Worm (Caenorhabditis elegans): ENCODE measurements around the gene str-250.

The str-250 gene

DNA sequence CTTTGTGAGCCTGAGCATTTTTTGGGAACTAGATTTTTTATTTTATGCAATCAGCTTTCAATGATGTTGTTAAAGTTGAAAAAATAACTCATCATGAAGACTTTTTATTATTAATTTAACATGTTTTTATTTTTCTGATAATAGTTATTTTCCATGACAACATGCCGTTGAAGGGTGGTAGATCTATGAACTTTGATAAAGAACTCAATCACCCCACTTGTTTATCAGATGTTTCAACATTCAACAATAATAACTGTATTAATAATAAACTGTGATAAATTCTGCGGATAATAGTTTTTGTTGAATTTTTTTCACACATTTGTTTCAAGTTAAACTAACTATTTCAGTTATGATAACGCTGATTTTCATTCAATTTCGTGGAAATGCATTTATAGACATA is 27.0 kb upstream of the str-250 start:
- TF ChIP-seq nhr-129 (tag; optimal IDR thresholded peaks at IDR 0.05): no peak
- TF ChIP-seq nhr-21 (tag; optimal IDR thresholded peaks at IDR 0.05): peak; percentile 12
- TF ChIP-seq sma-9 (GFP tag; optimal IDR thresholded peaks at IDR 0.05): peak; percentile 1
- no peak for TF ChIP-seq sma-9 (tag; optimal IDR thresholded peaks at IDR 0.05)

DNA sequence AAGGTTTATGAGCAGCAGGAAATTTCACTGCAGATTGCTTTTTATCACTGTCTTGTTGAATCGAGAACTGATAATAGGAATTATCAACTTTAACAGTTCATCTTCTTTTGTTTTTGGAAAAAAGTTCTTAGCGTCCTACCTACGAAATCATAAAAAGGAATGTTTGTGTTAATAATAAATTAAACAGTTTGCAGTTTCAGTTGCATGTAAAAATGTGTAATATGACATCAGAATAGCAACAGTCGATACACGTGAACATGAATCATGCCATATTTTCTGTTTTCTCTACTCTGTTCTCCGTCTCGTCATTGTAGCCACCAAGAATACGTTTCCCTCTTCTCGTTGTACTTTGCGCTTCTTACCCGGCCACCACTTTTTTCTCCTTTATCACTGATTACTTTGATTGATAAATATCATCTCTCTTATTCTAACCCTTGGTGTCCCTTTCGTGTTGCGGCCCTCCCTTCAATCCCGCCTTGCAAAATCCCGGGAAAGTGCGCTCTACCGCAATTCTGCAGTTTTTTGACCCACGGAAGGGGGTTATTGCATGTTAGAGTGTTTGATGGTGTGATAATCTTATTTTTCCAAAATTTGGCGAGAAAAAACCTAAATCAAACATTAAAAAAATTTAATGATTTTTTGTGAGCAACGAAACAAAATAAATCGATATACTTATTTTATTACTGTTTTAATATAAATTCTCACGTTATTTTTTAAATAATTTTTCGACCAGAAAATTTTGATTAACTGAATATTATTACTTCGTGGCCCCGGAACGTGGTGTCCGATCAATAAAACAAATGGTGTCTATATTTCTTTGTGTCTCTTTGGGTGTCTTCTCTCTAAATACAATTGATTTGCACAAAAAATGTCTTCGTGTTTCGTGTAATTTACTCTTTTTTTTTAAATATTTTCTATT is 25.7 kb upstream of the str-250 start, which contains the start of gene sptl-3:
Gene sptl-3 (plus strand): TSS at position 869 of the 919 bp plus-strand sequence.
- TF ChIP-seq F13H6.1 (tag; optimal IDR thresholded peaks at IDR 0.05): peak; percentile 49
- TF ChIP-seq nhr-23 (tag; optimal IDR thresholded peaks at IDR 0.05): no peak
- no peak for TF ChIP-seq aly-2 (tag; optimal IDR thresholded peaks at IDR 0.05)
- TF ChIP-seq C34F6.9 (tag; optimal IDR thresholded peaks at IDR 0.05): peak; percentile 21
- no peak for TF ChIP-seq nhr-10 (tag; optimal IDR thresholded peaks at IDR 0.05)
- no peak for TF ChIP-seq elt-1 (tag; optimal IDR thresholded peaks at IDR 0.05)
- TF ChIP-seq nhr-237 (tag; optimal IDR thresholded peaks at IDR 0.05): no peak
- no peak for TF ChIP-seq elt-3 (tag; optimal IDR thresholded peaks at IDR 0.05)
- peak; percentile 74 for TF ChIP-seq crh-2 (tag; optimal IDR thresholded peaks at IDR 0.05)
- peak in 1 of 2 experiments; percentile 1 for TF ChIP-seq lsy-2 (tag; optimal IDR thresholded peaks at IDR 0.05)
- no peak for TF ChIP-seq nhr-77 (tag; optimal IDR thresholded peaks at IDR 0.05)
- TF ChIP-seq skn-1 (tag; optimal IDR thresholded peaks at IDR 0.05): no peak
- TF ChIP-seq snpc-4 (tag; optimal IDR thresholded peaks at IDR 0.05): no peak
- no peak for TF ChIP-seq ceh-16 (tag; optimal IDR thresholded peaks at IDR 0.05)
- TF ChIP-seq R02D3.7 (tag; optimal IDR thresholded peaks at IDR 0.05): no peak
- TF ChIP-seq ztf-4 (tag; optimal IDR thresholded peaks at IDR 0.05): peak; percentile 13
- TF ChIP-seq blmp-1 (tag; optimal IDR thresholded peaks at IDR 0.05; ENCODE audit: insufficient read depth): peak; percentile 58
- no peak for TF ChIP-seq lin-39 (tag; optimal IDR thresholded peaks at IDR 0.05)
- TF ChIP-seq peb-1 (tag; optimal IDR thresholded peaks at IDR 0.05): no peak
- TF ChIP-seq dmd-4 (tag; optimal IDR thresholded peaks at IDR 0.05): no peak
- TF ChIP-seq egl-27 (tag; optimal IDR thresholded peaks at IDR 0.05): no peak
- TF ChIP-seq nhr-25 (tag; optimal IDR thresholded peaks at IDR 0.05): peak; percentile 53
- TF ChIP-seq sma-3 (GFP tag; optimal IDR thresholded peaks at IDR 0.05): peak; percentile 58
- peak in 1 of 2 experiments; percentile 5 for TF ChIP-seq mdl-1 (tag; optimal IDR thresholded peaks at IDR 0.05)
- TF ChIP-seq nhr-6 (tag; optimal IDR thresholded peaks at IDR 0.05): no peak
- no peak for TF ChIP-seq ztf-1 (GFP tag; conservative IDR thresholded peaks at IDR 0.05)
- TF ChIP-seq sma-9 (GFP tag; optimal IDR thresholded peaks at IDR 0.05): peak; percentile 71
- TF ChIP-seq sma-9 (tag; optimal IDR thresholded peaks at IDR 0.05): no peak
- TF ChIP-seq nhr-21 (tag; optimal IDR thresholded peaks at IDR 0.05): peak; percentile 73
- TF ChIP-seq nhr-12 (tag; optimal IDR thresholded peaks at IDR 0.05): no peak
- no peak for TF ChIP-seq ama-1 (optimal IDR thresholded peaks at IDR 0.05)
- TF ChIP-seq lin-11 (tag; optimal IDR thresholded peaks at IDR 0.05): no peak
- no peak for TF ChIP-seq ZK546.5 (tag; optimal IDR thresholded peaks at IDR 0.05)
- TF ChIP-seq mab-5 (tag; optimal IDR thresholded peaks at IDR 0.05): no peak
- peak; percentile 53 for TF ChIP-seq nhr-129 (tag; optimal IDR thresholded peaks at IDR 0.05)
- TF ChIP-seq Y55F3AM.14 (GFP tag; optimal IDR thresholded peaks at IDR 0.05): no peak
- no peak for TF ChIP-seq mbf-1 (tag; optimal IDR thresholded peaks at IDR 0.05)
- TF ChIP-seq fos-1 (tag; optimal IDR thresholded peaks at IDR 0.05): peak; percentile 60
- no peak for TF ChIP-seq lin-13 (GFP tag; optimal IDR thresholded peaks at IDR 0.05)
- TF ChIP-seq unc-55 (GFP tag; optimal IDR thresholded peaks at IDR 0.05): no peak
- no peak for TF ChIP-seq gmeb-1 (tag; optimal IDR thresholded peaks at IDR 0.05)

DNA sequence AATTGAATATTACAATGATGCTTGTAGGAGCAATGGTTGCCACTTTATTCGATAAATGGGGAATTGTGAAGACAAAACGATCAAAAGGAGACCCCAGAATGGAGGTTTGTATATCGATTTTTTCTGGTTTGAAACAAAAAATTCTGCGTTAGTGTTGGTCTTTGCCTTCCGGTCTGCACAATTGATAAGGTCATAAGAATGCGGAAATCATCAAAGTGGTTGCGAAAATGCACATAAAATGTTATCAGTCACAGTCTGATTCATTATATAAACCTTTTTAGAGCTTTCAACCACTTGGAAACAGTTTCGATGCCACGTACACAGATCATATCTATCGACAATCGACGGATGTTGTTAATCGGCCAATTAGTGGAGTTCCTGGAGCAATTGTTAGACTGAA is 24.9 kb upstream of the str-250 start:
- TF ChIP-seq sem-4 (tag; optimal IDR thresholded peaks at IDR 0.05): no peak
- TF ChIP-seq unc-39 (tag; optimal IDR thresholded peaks at IDR 0.05): no peak
- TF ChIP-seq lin-39 (tag; optimal IDR thresholded peaks at IDR 0.05): no peak
- no peak for TF ChIP-seq mbf-1 (tag; optimal IDR thresholded peaks at IDR 0.05)
- no peak for TF ChIP-seq R02D3.7 (tag; optimal IDR thresholded peaks at IDR 0.05)
- no peak for TF ChIP-seq nhr-10 (tag; optimal IDR thresholded peaks at IDR 0.05)
- TF ChIP-seq sma-9 (GFP tag; optimal IDR thresholded peaks at IDR 0.05): peak; percentile 51
- no peak for TF ChIP-seq sma-9 (tag; optimal IDR thresholded peaks at IDR 0.05)
- peak; percentile 30 for TF ChIP-seq crh-2 (tag; optimal IDR thresholded peaks at IDR 0.05)
- TF ChIP-seq lin-13 (GFP tag; optimal IDR thresholded peaks at IDR 0.05): no peak
- no peak for TF ChIP-seq elt-1 (tag; optimal IDR thresholded peaks at IDR 0.05)
- no peak for TF ChIP-seq nhr-23 (tag; optimal IDR thresholded peaks at IDR 0.05)
- TF ChIP-seq ztf-11 (tag; optimal IDR thresholded peaks at IDR 0.05): no peak
- TF ChIP-seq fos-1 (tag; optimal IDR thresholded peaks at IDR 0.05): peak; percentile 96
- no peak for TF ChIP-seq zag-1 (tag; optimal IDR thresholded peaks at IDR 0.05)
- no peak for TF ChIP-seq mdl-1 (tag; optimal IDR thresholded peaks at IDR 0.05)
- TF ChIP-seq unc-62 (GFP tag; optimal IDR thresholded peaks at IDR 0.05): no peak

Data from whole organism, L2 larva.